Fruit fly (Drosophila melanogaster) whole organism, pupa: ENCODE data around the gene ND-B16.6.
A peak's percentile ranks its signal among the peaks of the same experiment; 100 is the strongest.

Source experiments
- CG10348 ChIP-seq: fragments of 200-800 bp; sonication (Bioruptor generic); IDR thresholded peaks from 2 replicates; pipeline ENCODE4 v1.3.6; 2022; ENCODE audit warnings: missing biosample characterization, missing genetic modification characterization
- CG12605 ChIP-seq: fragments of 200-800 bp; sonication (Bioruptor generic); IDR thresholded peaks from 2 replicates; pipeline ENCODE4 v1.3.6; 2022; ENCODE audit warnings: missing biosample characterization, missing genetic modification characterization
- CG15710 ChIP-seq: fragments of 200-800 bp; sonication (Bioruptor generic); optimal IDR thresholded peaks from 2 replicates; lab custom pipeline; 2018; ENCODE audit warnings: missing biosample characterization, mild to moderate bottlenecking, missing genetic modification characterization, moderate library complexity
- CG17806 ChIP-seq: fragments of 200-800 bp; sonication (Bioruptor generic); optimal IDR thresholded peaks from 2 replicates; lab custom pipeline; 2018; ENCODE audit warnings: missing biosample characterization, mild to moderate bottlenecking, missing genetic modification characterization, moderate library complexity
- CG32121 ChIP-seq: fragments of 200-800 bp; sonication (Bioruptor generic); IDR thresholded peaks from 2 replicates; pipeline ENCODE4 v1.3.6; 2022; ENCODE audit warnings: missing biosample characterization, missing genetic modification characterization
- CG4496 ChIP-seq: fragments of 200-800 bp; sonication (Bioruptor generic); IDR thresholded peaks from 3 replicates; pipeline ENCODE4 v1.3.6; 2022; ENCODE audit warnings: missing biosample characterization, missing genetic modification characterization
- CG8159 ChIP-seq: fragments of 200-800 bp; sonication (Bioruptor generic); optimal IDR thresholded peaks from 3 replicates; lab custom pipeline; 2018; ENCODE audit warnings: missing biosample characterization, mild to moderate bottlenecking, missing genetic modification characterization, moderate library complexity
- CG9948 ChIP-seq: fragments of 200-800 bp; sonication (Bioruptor generic); optimal IDR thresholded peaks from 2 replicates; lab custom pipeline; 2018; ENCODE audit warnings: missing biosample characterization, mild to moderate bottlenecking, missing genetic modification characterization, moderate library complexity
- D1 ChIP-seq: fragments of 200-800 bp; sonication (Bioruptor generic); optimal IDR thresholded peaks from 2 replicates; lab custom pipeline; 2018; ENCODE audit warnings: missing biosample characterization, mild to moderate bottlenecking, missing genetic modification characterization, moderate library complexity
- Ets98B ChIP-seq: fragments of 200-800 bp; sonication (Bioruptor generic); IDR thresholded peaks from 2 replicates; pipeline ENCODE4 v1.3.6; 2022; ENCODE audit warnings: missing biosample characterization, missing genetic modification characterization
- Pif1B ChIP-seq: fragments of 200-800 bp; sonication (Bioruptor generic); optimal IDR thresholded peaks from 3 replicates; lab custom pipeline; 2016; ENCODE audit warnings: missing biosample characterization, missing genetic modification characterization
- Snoo ChIP-seq: fragments of 200-800 bp; sonication (Bioruptor generic); optimal IDR thresholded peaks from 3 replicates; lab custom pipeline; 2017; ENCODE audit warnings: missing biosample characterization, mild to moderate bottlenecking, missing genetic modification characterization, inconsistent platforms
- fd96Ca ChIP-seq: fragments of 200-800 bp; sonication (Bioruptor generic); IDR thresholded peaks from 3 replicates; pipeline ENCODE4 v1.3.6; 2022; ENCODE audit warnings: missing biosample characterization, missing genetic modification characterization

dm6 chrX:6346926-6347367 is 3.3 kb downstream of the ND-B16.6 start, which contains the start of gene CG3847:
- TF ChIP-seq CG9948, result no peak
- peak; percentile 11 for TF ChIP-seq CG15710 (tag; lab: Kevin White, UChicago)
- TF ChIP-seq CG32121 (GFP tag; lab: Robert Waterston, UW), result peak; percentile 36; the same call in 1 of the 2 replicates
- TF ChIP-seq D1, result no peak
- no peak for TF ChIP-seq Pif1B
- TF ChIP-seq CG8159 (tag; lab: Kevin White, UChicago), result peak; percentile 10
- TF ChIP-seq CG17806, result no peak
- no peak for TF ChIP-seq fd96Ca (GFP tag; lab: Robert Waterston, UW)
- no peak; the same call in 1 of the 2 replicates for TF ChIP-seq Ets98B (GFP tag; lab: Robert Waterston, UW)
- TF ChIP-seq Snoo, result no peak
- TF ChIP-seq CG4496 (GFP tag; lab: Robert Waterston, UW), result peak; percentile 38; the same call in 1 of the 3 replicates
- no peak for TF ChIP-seq CG10348 (GFP tag; lab: Robert Waterston, UW)
- no peak for TF ChIP-seq CG12605
